Fruit fly (Drosophila melanogaster) whole organism, prepupa: ENCODE results near the gene cdm.

Source experiments
- Blimp-1 ChIP-seq: fragments of 200-800 bp; sonication (Bioruptor generic); optimal IDR thresholded peaks from 3 replicates; lab custom pipeline; 2017; ENCODE audit warnings: missing biosample characterization, missing genetic modification characterization, mild to moderate bottlenecking, moderate library complexity, missing genetic modification reagents
- CG10631 ChIP-seq: fragments of 200-800 bp; sonication (Bioruptor generic); optimal IDR thresholded peaks from 2 replicates; lab custom pipeline; 2016; ENCODE audit warnings: missing biosample characterization, missing genetic modification characterization
- CG10669 ChIP-seq: fragments of 200-800 bp; sonication (Bioruptor generic); optimal IDR thresholded peaks from 3 replicates; lab custom pipeline; 2018; ENCODE audit warnings: missing biosample characterization, mild to moderate bottlenecking, missing genetic modification characterization, moderate library complexity
- CG11294 ChIP-seq: fragments of 200-800 bp; sonication (Bioruptor generic); IDR thresholded peaks from 2 replicates; pipeline ENCODE4 v1.3.6; 2022; ENCODE audit warnings: missing biosample characterization, missing genetic modification characterization
- CG11902 ChIP-seq: fragments of 200-800 bp; sonication (Bioruptor generic); optimal IDR thresholded peaks from 3 replicates; lab custom pipeline; 2016; ENCODE audit warnings: missing biosample characterization, missing genetic modification characterization
- CG15336 ChIP-seq: fragments of 200-800 bp; sonication (Bioruptor generic); IDR thresholded peaks from 2 replicates; pipeline ENCODE4 v1.3.6; 2022; ENCODE audit warnings: missing biosample characterization, missing genetic modification characterization
- CG1621 ChIP-seq: fragments of 200-800 bp; sonication (Bioruptor generic); optimal IDR thresholded peaks from 3 replicates; lab custom pipeline; 2018; ENCODE audit warnings: missing biosample characterization, mild to moderate bottlenecking, missing genetic modification characterization
- CG16779 ChIP-seq: fragments of 200-800 bp; sonication (Bioruptor generic); optimal IDR thresholded peaks from 3 replicates; lab custom pipeline; 2017; ENCODE audit warnings: missing biosample characterization, mild to moderate bottlenecking, missing genetic modification characterization
- CG3032 ChIP-seq: fragments of 200-800 bp; optimal IDR thresholded peaks from 2 replicates; lab custom pipeline; 2019; ENCODE audit warnings: missing biosample characterization, mild to moderate bottlenecking, missing genetic modification characterization, moderate library complexity
- CG31627 ChIP-seq: fragments of 200-800 bp; sonication (Bioruptor generic); optimal IDR thresholded peaks from 3 replicates; lab custom pipeline; 2016; ENCODE audit warnings: missing biosample characterization, missing genetic modification characterization
- CG4318 ChIP-seq: fragments of 200-800 bp; sonication (Bioruptor generic); optimal IDR thresholded peaks from 3 replicates; lab custom pipeline; 2017; ENCODE audit warnings: missing biosample characterization, mild to moderate bottlenecking, missing genetic modification characterization
- CG6163 ChIP-seq: fragments of 200-800 bp; sonication (Bioruptor generic); IDR thresholded peaks from 3 replicates; pipeline ENCODE4 v1.3.6; 2022; ENCODE audit warnings: missing biosample characterization, missing genetic modification characterization
- CG6276 ChIP-seq: fragments of 200-800 bp; sonication (Bioruptor generic); optimal IDR thresholded peaks from 2 replicates; lab custom pipeline; 2017; ENCODE audit warnings: missing biosample characterization, mild to moderate bottlenecking, missing genetic modification characterization
- CG6792 ChIP-seq: fragments of 200-800 bp; sonication (Bioruptor generic); optimal IDR thresholded peaks from 3 replicates; lab custom pipeline; 2016; ENCODE audit warnings: missing biosample characterization, missing genetic modification characterization
- CG6808 ChIP-seq: fragments of 200-800 bp; sonication (Bioruptor generic); optimal IDR thresholded peaks from 3 replicates; lab custom pipeline; 2017; ENCODE audit warnings: missing biosample characterization, missing genetic modification characterization, mild to moderate bottlenecking, moderate library complexity, missing genetic modification reagents
- CG6854 ChIP-seq: fragments of 200-800 bp; sonication (Bioruptor generic); optimal IDR thresholded peaks from 2 replicates; lab custom pipeline; 2017; ENCODE audit warnings: missing biosample characterization, mild to moderate bottlenecking, missing genetic modification characterization
- CG7368 ChIP-seq: fragments of 200-800 bp; sonication (Bioruptor generic); optimal IDR thresholded peaks from 3 replicates; lab custom pipeline; 2016; ENCODE audit warnings: missing biosample characterization, missing genetic modification characterization
- CG8119 ChIP-seq: fragments of 200-800 bp; sonication (Bioruptor generic); IDR thresholded peaks from 3 replicates; pipeline ENCODE4 v1.3.6; 2022; ENCODE audit warnings: missing biosample characterization, missing genetic modification characterization
- CG8319 ChIP-seq: fragments of 200-800 bp; sonication (Bioruptor generic); optimal IDR thresholded peaks from 3 replicates; lab custom pipeline; 2016; ENCODE audit warnings: missing biosample characterization, missing genetic modification characterization
- CG8632 ChIP-seq: fragments of 200-800 bp; sonication (Bioruptor generic); optimal IDR thresholded peaks from 3 replicates; lab custom pipeline; 2016; ENCODE audit warnings: missing biosample characterization, missing genetic modification characterization
- CG9139 ChIP-seq: fragments of 200-800 bp; sonication (Bioruptor generic); optimal IDR thresholded peaks from 3 replicates; lab custom pipeline; 2017; ENCODE audit warnings: missing biosample characterization, mild to moderate bottlenecking, missing genetic modification characterization
- Eip75B ChIP-seq: fragments of 200-800 bp; sonication (Bioruptor generic); optimal IDR thresholded peaks from 3 replicates; lab custom pipeline; 2016; ENCODE audit warnings: missing biosample characterization, missing genetic modification characterization
- Eip78C ChIP-seq: fragments of 200-800 bp; sonication (Bioruptor generic); peaks from one replicate; lab custom pipeline; 2016; ENCODE audit warnings: missing biosample characterization, missing genetic modification characterization
- Ets21C ChIP-seq: fragments of 200-800 bp; sonication (Bioruptor generic); optimal IDR thresholded peaks from 3 replicates; lab custom pipeline; 2016; ENCODE audit warnings: missing biosample characterization, missing genetic modification characterization
- Ets96B ChIP-seq: fragments of 200-800 bp; optimal IDR thresholded peaks from 2 replicates; lab custom pipeline; 2019; ENCODE audit warnings: missing biosample characterization, mild to moderate bottlenecking, missing genetic modification characterization, moderate library complexity
- Gug ChIP-seq: fragments of 200-800 bp; sonication (Bioruptor generic); IDR thresholded peaks from 2 replicates; pipeline ENCODE4 v1.3.6; 2022; ENCODE audit warnings: missing biosample characterization, missing genetic modification characterization
- Hr39 ChIP-seq: fragments of 200-800 bp; sonication (Bioruptor generic); optimal IDR thresholded peaks from 2 replicates; lab custom pipeline; 2016; ENCODE audit warnings: missing biosample characterization, missing genetic modification characterization
- Hr4 ChIP-seq: fragments of 200-800 bp; sonication (Bioruptor generic); optimal IDR thresholded peaks from 3 replicates; lab custom pipeline; 2016; ENCODE audit warnings: missing biosample characterization, missing genetic modification characterization
- Lpt ChIP-seq: fragments of 200-800 bp; sonication (Bioruptor generic); optimal IDR thresholded peaks from 3 replicates; lab custom pipeline; 2016; ENCODE audit warnings: missing biosample characterization, missing genetic modification characterization
- Met ChIP-seq: fragments of 200-800 bp; sonication (Bioruptor generic); optimal IDR thresholded peaks from 3 replicates; lab custom pipeline; 2016; ENCODE audit warnings: missing biosample characterization, missing genetic modification characterization
- OdsH ChIP-seq: fragments of 200-800 bp; sonication (Bioruptor generic); optimal IDR thresholded peaks from 3 replicates; lab custom pipeline; 2016; ENCODE audit warnings: missing biosample characterization, missing genetic modification characterization
- Smox ChIP-seq: fragments of 200-800 bp; sonication (Bioruptor generic); optimal IDR thresholded peaks from 3 replicates; lab custom pipeline; 2016; ENCODE audit warnings: missing biosample characterization, missing genetic modification characterization
- Sox102F ChIP-seq: fragments of 200-800 bp; sonication (Bioruptor generic); optimal IDR thresholded peaks from 2 replicates; lab custom pipeline; 2016; ENCODE audit warnings: missing biosample characterization, mild to moderate bottlenecking, missing genetic modification characterization
- Sox14 ChIP-seq: fragments of 200-800 bp; sonication (Bioruptor generic); optimal IDR thresholded peaks from 3 replicates; lab custom pipeline; 2016; ENCODE audit warnings: missing biosample characterization, missing genetic modification characterization
- Sox15 ChIP-seq: fragments of 200-800 bp; sonication (Bioruptor generic); optimal IDR thresholded peaks from 3 replicates; lab custom pipeline; 2016; ENCODE audit warnings: missing biosample characterization, missing genetic modification characterization
- achi ChIP-seq: fragments of 200-800 bp; sonication (Bioruptor generic); optimal IDR thresholded peaks from 3 replicates; lab custom pipeline; 2016; ENCODE audit warnings: missing biosample characterization, missing genetic modification characterization
- dac ChIP-seq: fragments of 200-800 bp; sonication (Bioruptor generic); optimal IDR thresholded peaks from 2 replicates; lab custom pipeline; 2017; ENCODE audit warnings: missing biosample characterization, mild to moderate bottlenecking, missing genetic modification characterization
- esn ChIP-seq: fragments of 200-800 bp; sonication (Bioruptor generic); optimal IDR thresholded peaks from 2 replicates; lab custom pipeline; 2016; ENCODE audit warnings: missing biosample characterization, mild to moderate bottlenecking, missing genetic modification characterization, moderate library complexity
- fd59A ChIP-seq: fragments of 200-800 bp; sonication (Bioruptor generic); optimal IDR thresholded peaks from 2 replicates; lab custom pipeline; 2017; ENCODE audit warnings: missing biosample characterization, mild to moderate bottlenecking, missing genetic modification characterization, missing genetic modification reagents
- fd85E ChIP-seq: fragments of 200-800 bp; sonication (Bioruptor generic); optimal IDR thresholded peaks from 3 replicates; lab custom pipeline; 2016; ENCODE audit warnings: missing biosample characterization, missing genetic modification characterization
- fkh ChIP-seq: fragments of 200-800 bp; sonication (Bioruptor generic); optimal IDR thresholded peaks from 3 replicates; lab custom pipeline; 2017; ENCODE audit warnings: missing biosample characterization, mild to moderate bottlenecking, missing genetic modification characterization, moderate library complexity
- lz ChIP-seq: fragments of 200-800 bp; sonication (Bioruptor generic); optimal IDR thresholded peaks from 3 replicates; lab custom pipeline; 2016; ENCODE audit warnings: missing biosample characterization, missing genetic modification characterization
- net ChIP-seq: fragments of 200-800 bp; sonication (Bioruptor generic); optimal IDR thresholded peaks from 3 replicates; lab custom pipeline; 2016; ENCODE audit warnings: missing biosample characterization, missing genetic modification characterization
- spab ChIP-seq: fragments of 200-800 bp; sonication (Bioruptor generic); optimal IDR thresholded peaks from 2 replicates; lab custom pipeline; 2017; ENCODE audit warnings: missing biosample characterization, mild to moderate bottlenecking, missing genetic modification characterization, missing genetic modification reagents
- svp ChIP-seq: fragments of 200-800 bp; sonication (Bioruptor generic); peaks from one replicate; lab custom pipeline; 2016; ENCODE audit warnings: missing biosample characterization, missing genetic modification characterization
- topi ChIP-seq: fragments of 200-800 bp; sonication (Bioruptor generic); optimal IDR thresholded peaks from 3 replicates; lab custom pipeline; 2016; ENCODE audit warnings: missing biosample characterization, missing genetic modification characterization
- vri ChIP-seq: fragments of 200-800 bp; sonication (Bioruptor generic); optimal IDR thresholded peaks from 3 replicates; lab custom pipeline; 2016; ENCODE audit warnings: missing biosample characterization, mild to moderate bottlenecking, missing genetic modification characterization

The cdm gene

dm6 chr3R:18220211-18220749 lies 37.0 kb upstream of the cdm start, which contains the start of the genes CG7988 and CG7183 (continued):
- TF ChIP-seq fkh (peak; percentile 98), achi (GFP tag; lab: Kevin White, UChicago) (peak; percentile 97), net (GFP tag; lab: Kevin White, UChicago) (peak; percentile 97), fd85E (GFP tag; lab: Kevin White, UChicago) (no peak), svp (GFP tag; lab: Kevin White, UChicago) (peak; percentile 99), CG6808 (GFP tag; lab: Kevin White, UChicago) (peak; percentile 93), Blimp-1 (peak; percentile 85), CG10631 (GFP tag; lab: Kevin White, UChicago) (peak; percentile 99), Ets21C (peak; percentile 97), OdsH (peak; percentile 99), esn (GFP tag; lab: Kevin White, UChicago) (peak; percentile 99), CG11294 (GFP tag; lab: Robert Waterston, UW) (peak; percentile 97), CG11902 (peak; percentile 95), lz (GFP tag; lab: Kevin White, UChicago) (peak; percentile 99), CG15336 (GFP tag; lab: Robert Waterston, UW) (peak; percentile 97), Sox102F (peak; percentile 95), CG6163 (peak; percentile 98), Sox14 (GFP tag; lab: Kevin White, UChicago) (peak; percentile 98), CG4318 (no peak), Lpt (GFP tag; lab: Kevin White, UChicago) (peak; percentile 92)

- TF ChIP-seq Hr39 (GFP tag; lab: Kevin White, UChicago) (no peak), CG4318 (no peak), CG1621 (tag; lab: Kevin White, UChicago) (no peak), CG6163 (no peak), Met (GFP tag; lab: Kevin White, UChicago) (no peak), Sox15 (GFP tag; lab: Kevin White, UChicago) (no peak), CG31627 (GFP tag; lab: Kevin White, UChicago) (no peak), Eip78C (GFP tag; lab: Kevin White, UChicago) (no peak), Sox14 (GFP tag; lab: Kevin White, UChicago) (no peak), CG8319 (no peak), CG8632 (GFP tag; lab: Kevin White, UChicago) (no peak), CG8119 (GFP tag; lab: Robert Waterston, UW) (no peak), CG3032 (tag; lab: Kevin White, UChicago) (no peak), CG7368 (no peak), Smox (no peak), Hr4 (no peak)
- TF ChIP-seq, all 60 proteins: peak for 0
Observed at dm6 chr3R:18215900-18216299, 32.6 kb upstream of the cdm start, which contains the start of gene CG14314. CG14314 (plus strand) TSS chr3R:18216142.

- TF ChIP-seq Eip75B (GFP tag; lab: Kevin White, UChicago) (no peak), vri (GFP tag; lab: Kevin White, UChicago) (no peak), Ets96B (tag; lab: Kevin White, UChicago) (no peak), CG4318 (no peak), Sox14 (GFP tag; lab: Kevin White, UChicago) (peak; percentile 32), CG9139 (no peak), CG16779 (tag; lab: Kevin White, UChicago) (no peak), Blimp-1 (no peak), spab (GFP tag; lab: Kevin White, UChicago) (no peak), achi (GFP tag; lab: Kevin White, UChicago) (peak; percentile 28), dac (no peak), fkh (no peak), Eip78C (GFP tag; lab: Kevin White, UChicago) (no peak), topi (GFP tag; lab: Kevin White, UChicago) (peak; percentile 43), CG8632 (GFP tag; lab: Kevin White, UChicago) (no peak), svp (GFP tag; lab: Kevin White, UChicago) (peak; percentile 81), fd85E (GFP tag; lab: Kevin White, UChicago) (no peak), CG10669 (GFP tag; lab: Kevin White, UChicago) (no peak), CG10631 (GFP tag; lab: Kevin White, UChicago) (peak; percentile 8), CG6276 (no peak), CG3032 (tag; lab: Kevin White, UChicago) (no peak), CG11294 (GFP tag; lab: Robert Waterston, UW) (no peak), CG6854 (GFP tag; lab: Kevin White, UChicago) (no peak), OdsH (peak; percentile 57), Gug (no peak), CG31627 (GFP tag; lab: Kevin White, UChicago) (peak; percentile 58), lz (GFP tag; lab: Kevin White, UChicago) (peak; percentile 63), CG6792 (GFP tag; lab: Kevin White, UChicago) (no peak), CG8319 (no peak), Sox102F (peak; percentile 28), fd59A (GFP tag; lab: Kevin White, UChicago) (no peak)
Observed at dm6 chr3R:18215300-18215699, 32.0 kb upstream of the cdm start.
